Worm (Caenorhabditis elegans): ENCODE results near the gene ceh-51.

Gene ceh-51

ce11 chrV:18894924-18895388 is 21.0 kb downstream of the ceh-51 start, which contains the start of gene emb-4:
Gene emb-4, minus strand, starts transcription at chrV:18894974.
- no peak for TF ChIP-seq sea-2 (GFP tag; optimal IDR thresholded peaks at IDR 0.05)
- peak; percentile 50 for TF ChIP-seq nfya-1 (tag; optimal IDR thresholded peaks at IDR 0.05; ENCODE audit: insufficient read depth)
- TF ChIP-seq ceh-9 (tag; optimal IDR thresholded peaks at IDR 0.05) = no peak
- peak; percentile 35 for TF ChIP-seq lin-15B (tag; optimal IDR thresholded peaks at IDR 0.05)
- no peak for TF ChIP-seq nhr-43 (tag; optimal IDR thresholded peaks at IDR 0.05; ENCODE audit: poor library complexity, severe bottlenecking)
- no peak for TF ChIP-seq fkh-10 (GFP tag; optimal IDR thresholded peaks at IDR 0.05)
- no peak for TF ChIP-seq ceh-16 (tag; optimal IDR thresholded peaks at IDR 0.05)
- TF ChIP-seq ztf-11 (tag; optimal IDR thresholded peaks at IDR 0.05) = no peak
- TF ChIP-seq egl-5 (tag; optimal IDR thresholded peaks at IDR 0.05) = no peak
- TF ChIP-seq nhr-23 (tag; optimal IDR thresholded peaks at IDR 0.05) = peak; percentile 24
- no peak for TF ChIP-seq ZK546.5 (tag; optimal IDR thresholded peaks at IDR 0.05)
- TF ChIP-seq snpc-4 (tag; optimal IDR thresholded peaks at IDR 0.05) = peak; percentile 29
- TF ChIP-seq elt-2 (tag; optimal IDR thresholded peaks at IDR 0.05) = no peak
- TF ChIP-seq mml-1 (tag; optimal IDR thresholded peaks at IDR 0.05) = no peak
- TF ChIP-seq lsy-12 (tag; optimal IDR thresholded peaks at IDR 0.05) = peak; percentile 16
- TF ChIP-seq pha-4 (tag; optimal IDR thresholded peaks at IDR 0.05) = peak; percentile 42
- no peak for TF ChIP-seq aly-2 (tag; optimal IDR thresholded peaks at IDR 0.05)
- no peak for TF ChIP-seq pqm-1 (tag; optimal IDR thresholded peaks at IDR 0.05)
- peak; percentile 41 for TF ChIP-seq hmg-11 (tag; optimal IDR thresholded peaks at IDR 0.05)
- peak; percentile 22 for TF ChIP-seq jun-1 (tag; optimal IDR thresholded peaks at IDR 0.05)

DNA sequence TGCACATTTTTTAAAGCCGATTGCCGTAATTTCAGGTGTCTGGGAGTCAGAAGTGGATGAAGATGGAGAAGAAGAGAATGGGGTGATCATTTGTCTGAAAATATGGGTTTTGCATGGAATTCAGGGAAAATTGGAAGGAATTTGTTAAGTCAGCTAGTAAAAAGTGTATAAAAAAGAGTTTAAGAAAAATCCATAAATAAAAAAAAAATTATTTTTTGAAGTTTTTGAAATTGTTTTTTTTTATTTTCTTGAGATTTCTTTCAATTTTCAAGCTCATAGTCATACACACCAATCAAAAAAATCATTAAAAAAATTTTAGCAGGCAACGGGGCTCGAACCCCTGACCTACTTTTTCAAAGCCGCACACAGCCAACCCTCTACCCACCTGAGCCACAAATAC is 26.5 kb downstream of the ceh-51 start, which contains the start of gene nhr-243:
nhr-243 (minus strand) TSS at position 101 of the 400 bp plus-strand sequence.
- TF ChIP-seq ZK546.5 (tag; optimal IDR thresholded peaks at IDR 0.05) (no peak), nhr-67 (tag; optimal IDR thresholded peaks at IDR 0.05) (no peak), R02D3.7 (tag; optimal IDR thresholded peaks at IDR 0.05) (no peak), mml-1 (tag; optimal IDR thresholded peaks at IDR 0.05) (no peak), unc-62 (GFP tag; optimal IDR thresholded peaks at IDR 0.05) (no peak)

DNA sequence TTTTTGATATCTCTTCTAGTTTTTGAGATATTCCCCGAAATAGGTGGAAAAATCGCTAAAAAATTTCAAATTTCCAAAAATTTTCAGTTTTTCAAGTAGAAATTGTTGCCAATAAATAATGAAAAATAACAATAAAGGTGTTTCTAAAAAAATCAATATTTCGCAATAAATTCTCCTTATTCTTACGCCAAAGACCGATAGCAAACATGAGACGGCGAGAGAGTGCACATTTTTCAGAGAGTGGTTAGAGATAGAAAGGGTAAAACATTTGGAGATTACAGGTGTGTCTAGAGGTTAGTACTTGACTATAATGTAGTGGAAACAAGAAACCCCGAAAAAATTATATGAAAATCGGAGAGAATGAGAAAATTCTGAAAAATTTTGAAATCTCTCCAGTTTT is 27.6 kb downstream of the ceh-51 start:
- TF ChIP-seq pha-4 (tag; optimal IDR thresholded peaks at IDR 0.05) = peak; percentile 54
- no peak for TF ChIP-seq nhr-77 (tag; optimal IDR thresholded peaks at IDR 0.05)
- no peak for TF ChIP-seq elt-3 (tag; optimal IDR thresholded peaks at IDR 0.05)
- no peak for TF ChIP-seq fkh-10 (GFP tag; optimal IDR thresholded peaks at IDR 0.05)
- peak; percentile 51 for TF ChIP-seq elt-2 (tag; optimal IDR thresholded peaks at IDR 0.05)
- peak; percentile 42 for TF ChIP-seq pqm-1 (tag; optimal IDR thresholded peaks at IDR 0.05)
- TF ChIP-seq ceh-28 (tag; optimal IDR thresholded peaks at IDR 0.05) = peak; percentile 56

- TF ChIP-seq R02D3.7 (tag; optimal IDR thresholded peaks at IDR 0.05) (no peak), ceh-28 (tag; optimal IDR thresholded peaks at IDR 0.05) (no peak), lsy-12 (tag; optimal IDR thresholded peaks at IDR 0.05) (no peak), nhr-43 (tag; optimal IDR thresholded peaks at IDR 0.05; ENCODE audit: poor library complexity, severe bottlenecking) (no peak), unc-62 (GFP tag; optimal IDR thresholded peaks at IDR 0.05) (no peak), fkh-2 (tag; optimal IDR thresholded peaks at IDR 0.05) (no peak), lin-15B (tag; optimal IDR thresholded peaks at IDR 0.05) (no peak), egl-27 (tag; optimal IDR thresholded peaks at IDR 0.05) (no peak)
These were observed 29.5 kb downstream of the ceh-51 start, which contains the start of gene mihp-2 for ce11 chrV:18903472-18903871. Gene mihp-2, plus strand, starts transcription at chrV:18903772.

- TF ChIP-seq elt-1 (tag; optimal IDR thresholded peaks at IDR 0.05) (peak; percentile 74), nhr-25 (tag; optimal IDR thresholded peaks at IDR 0.05) (peak; percentile 52), nhr-28 (tag; optimal IDR thresholded peaks at IDR 0.05) (no peak)
These were observed 33.6 kb downstream of the ceh-51 start for ce11 chrV:18907519-18907918.

DNA sequence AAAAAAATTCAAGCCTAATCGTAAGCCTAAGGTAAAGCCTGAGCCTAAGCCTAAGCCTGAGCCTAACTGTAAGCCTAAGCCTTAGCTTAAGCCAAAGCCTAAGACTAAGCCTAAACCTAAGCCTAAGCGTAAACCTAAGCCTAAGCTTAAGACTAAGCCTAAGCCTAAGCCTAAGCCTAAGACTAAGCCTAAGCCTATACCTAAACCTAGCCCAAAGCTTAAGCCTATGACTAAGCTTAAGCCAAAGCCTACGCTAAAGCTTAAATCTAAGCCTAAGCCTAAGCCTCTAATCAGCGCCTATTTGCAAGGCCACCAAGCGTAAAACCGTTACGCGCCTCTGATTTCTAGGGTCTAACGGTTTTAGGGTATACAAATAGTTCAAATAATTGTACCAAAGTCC is 35.7 kb downstream of the ceh-51 start:
- TF ChIP-seq lin-15B (tag; optimal IDR thresholded peaks at IDR 0.05) = no peak
- TF ChIP-seq sea-2 (GFP tag; optimal IDR thresholded peaks at IDR 0.05) = no peak
- TF ChIP-seq mdl-1 (tag; optimal IDR thresholded peaks at IDR 0.05) = no peak
- TF ChIP-seq fkh-10 (GFP tag; optimal IDR thresholded peaks at IDR 0.05) = no peak
- TF ChIP-seq nfya-1 (tag; optimal IDR thresholded peaks at IDR 0.05; ENCODE audit: insufficient read depth) = no peak
- TF ChIP-seq ceh-16 (tag; optimal IDR thresholded peaks at IDR 0.05) = no peak
- no peak for TF ChIP-seq elt-3 (tag; optimal IDR thresholded peaks at IDR 0.05)
- TF ChIP-seq egl-27 (tag; optimal IDR thresholded peaks at IDR 0.05) = no peak
- TF ChIP-seq nhr-67 (tag; optimal IDR thresholded peaks at IDR 0.05) = no peak
- no peak for TF ChIP-seq elt-1 (tag; optimal IDR thresholded peaks at IDR 0.05)
- no peak for TF ChIP-seq unc-62 (GFP tag; optimal IDR thresholded peaks at IDR 0.05)
- no peak for TF ChIP-seq ceh-82 (tag; optimal IDR thresholded peaks at IDR 0.05)
